Fruit fly (Drosophila melanogaster): ENCODE measurements around the gene kmg.
A peak's percentile ranks its signal among the peaks of the same experiment; 100 is the strongest.

Gene kmg

DNA sequence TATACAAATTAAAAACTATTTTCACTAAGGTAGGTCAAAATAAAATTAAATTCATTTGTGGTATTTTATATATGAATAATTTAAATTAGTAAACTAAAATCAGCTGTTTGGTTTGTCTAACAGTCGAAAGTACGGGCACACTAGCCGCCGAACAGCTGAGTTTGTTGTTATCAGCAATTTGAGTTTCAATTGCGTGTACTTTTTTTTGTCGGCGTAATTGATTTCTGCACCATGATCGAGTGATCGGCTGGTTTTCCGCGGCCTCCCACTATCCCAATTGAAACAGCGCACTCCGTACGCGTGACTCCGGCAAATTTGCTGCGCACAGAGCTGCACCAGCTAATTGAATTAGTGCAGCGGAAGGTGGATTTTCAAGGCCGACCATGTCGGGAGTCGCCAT is 18.8 kb downstream of the kmg start, which contains the start of gene Alg7 (continued):
- TF ChIP-seq lmd (GFP tag; IDR thresholded peaks at IDR 0.05) (no peak), tup (GFP tag; optimal IDR thresholded peaks at IDR 0.05) (no peak), Poxn (GFP tag; IDR thresholded peaks at IDR 0.05) (no peak), B-H2 (GFP tag; optimal IDR thresholded peaks at IDR 0.05) (no peak), CG4404 (GFP tag; IDR thresholded peaks at IDR 0.05) (no peak), cato (GFP tag; optimal IDR thresholded peaks at IDR 0.05; ENCODE audit: borderline replicate concordance) (no peak), CG17359 (tag; optimal IDR thresholded peaks at IDR 0.05) (no peak), pros (GFP tag; optimal IDR thresholded peaks at IDR 0.05) (no peak), CG14014 (GFP tag; IDR thresholded peaks at IDR 0.05) (no peak), Hr39 (optimal IDR thresholded peaks at IDR 0.05) (no peak), lov (optimal IDR thresholded peaks at IDR 0.05) (no peak), lov (GFP tag; IDR thresholded peaks at IDR 0.05) (no peak), Tbp (GFP tag; optimal IDR thresholded peaks at IDR 0.05) (no peak), tx (GFP tag; optimal IDR thresholded peaks at IDR 0.05) (no peak), her (GFP tag; optimal IDR thresholded peaks at IDR 0.05) (no peak), CG10462 (GFP tag; optimal IDR thresholded peaks at IDR 0.05) (no peak), salm (tag; optimal IDR thresholded peaks at IDR 0.05) (no peak), aop (GFP tag; IDR thresholded peaks at IDR 0.05) (no peak), CG1603 (tag; optimal IDR thresholded peaks at IDR 0.05) (no peak), cwo (GFP tag; optimal IDR thresholded peaks at IDR 0.05) (no peak), CG7786 (GFP tag; optimal IDR thresholded peaks at IDR 0.05) (no peak), CG32772 (GFP tag; IDR thresholded peaks at IDR 0.05) (no peak), CG8281 (tag; optimal IDR thresholded peaks at IDR 0.05) (no peak), unpg (GFP tag; optimal IDR thresholded peaks at IDR 0.05) (no peak), D (optimal IDR thresholded peaks at IDR 0.05) (no peak), D (GFP tag; optimal IDR thresholded peaks at IDR 0.05) (no peak), CG11696 (GFP tag; IDR thresholded peaks at IDR 0.05) (no peak), pzg (GFP tag; optimal IDR thresholded peaks at IDR 0.05) (peak; percentile 45), CrebB (tag; optimal IDR thresholded peaks at IDR 0.05) (no peak), CG11723 (GFP tag; optimal IDR thresholded peaks at IDR 0.05) (no peak), CG17186 (GFP tag; optimal IDR thresholded peaks at IDR 0.05) (no peak), CG8765 (GFP tag; IDR thresholded peaks at IDR 0.05) (no peak), cg (GFP tag; optimal IDR thresholded peaks at IDR 0.05) (no peak), eve (GFP tag; optimal IDR thresholded peaks at IDR 0.05) (no peak), CG4820 (GFP tag; optimal IDR thresholded peaks at IDR 0.05) (no peak), jing (GFP tag; optimal IDR thresholded peaks at IDR 0.05) (no peak), CG31365 (tag; optimal IDR thresholded peaks at IDR 0.05) (no peak), CG16863 (GFP tag; optimal IDR thresholded peaks at IDR 0.05) (no peak), CG12299 (tag; optimal IDR thresholded peaks at IDR 0.05) (no peak), Dbx (GFP tag; IDR thresholded peaks at IDR 0.05) (no peak), zfh1 (GFP tag; IDR thresholded peaks at IDR 0.05) (no peak), CG1647 (GFP tag; optimal IDR thresholded peaks at IDR 0.05) (no peak), btn (GFP tag; optimal IDR thresholded peaks at IDR 0.05) (no peak), CG4730 (GFP tag; IDR thresholded peaks at IDR 0.05) (no peak), usp (GFP tag; optimal IDR thresholded peaks at IDR 0.05) (no peak), D19B (GFP tag; optimal IDR thresholded peaks at IDR 0.05) (no peak), CG4282 (GFP tag; optimal IDR thresholded peaks at IDR 0.05) (no peak), hbn (GFP tag; IDR thresholded peaks at IDR 0.05; ENCODE audit: partially characterized antibody) (no peak), HLH3B (GFP tag; IDR thresholded peaks at IDR 0.05) (no peak), phol (tag; optimal IDR thresholded peaks at IDR 0.05) (no peak), CG11560 (tag; IDR thresholded peaks at IDR 0.05) (no peak), CG13894 (tag; optimal IDR thresholded peaks at IDR 0.05) (no peak), CG15479 (GFP tag; optimal IDR thresholded peaks at IDR 0.05) (peak; percentile 78), en (GFP tag; optimal IDR thresholded peaks at IDR 0.05) (no peak)

Data from whole organism, embryonic.